Fruit fly (Drosophila melanogaster): ENCODE measurements around the gene CG2926.

Gene CG2926

DNA sequence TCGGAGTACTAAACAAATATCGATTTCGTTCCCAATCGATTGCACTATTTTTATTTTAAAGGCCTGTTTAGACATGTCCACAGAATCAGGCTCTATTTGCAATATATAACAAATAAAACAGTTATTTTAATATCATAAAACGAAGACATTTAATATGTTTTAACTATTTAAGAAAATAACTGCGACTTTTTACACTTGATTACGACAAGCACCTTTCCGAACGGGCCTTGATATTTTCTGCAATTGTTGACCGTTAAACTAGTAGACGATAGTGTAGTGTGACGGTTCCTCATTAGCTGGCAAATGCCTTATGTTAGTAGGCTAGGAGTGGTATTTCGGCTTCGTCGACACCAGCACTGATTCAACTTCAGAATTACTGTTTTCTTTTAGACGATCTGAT lies 19.6 kb downstream of the CG2926 start, which contains the start of the genes CG2931 and Rheb (continued):
- TF ChIP-seq CG7963 (GFP tag; IDR thresholded peaks at IDR 0.05; ENCODE audit: partially characterized antibody) (no peak), yki (optimal IDR thresholded peaks at IDR 0.05) (no peak), CG11695 (GFP tag; IDR thresholded peaks at IDR 0.05) (0 out of 3 replicates have a peak, but pooled peaks have one; percentile 21), CG10543 (GFP tag; optimal IDR thresholded peaks at IDR 0.05) (peak; percentile 49), CG7357 (GFP tag; IDR thresholded peaks at IDR 0.05) (peak; percentile 74), sc (optimal IDR thresholded peaks at IDR 0.05) (no peak), sc (GFP tag; optimal IDR thresholded peaks at IDR 0.05) (no peak), CG14965 (GFP tag; optimal IDR thresholded peaks at IDR 0.05; ENCODE audit: borderline replicate concordance) (no peak), CG2202 (tag; optimal IDR thresholded peaks at IDR 0.05) (no peak), Jarid2 (GFP tag; optimal IDR thresholded peaks at IDR 0.05) (no peak), CG10565 (GFP tag; optimal IDR thresholded peaks at IDR 0.05) (no peak), slou (GFP tag; optimal IDR thresholded peaks at IDR 0.05) (peak; percentile 62), lov (optimal IDR thresholded peaks at IDR 0.05) (no peak), lov (GFP tag; IDR thresholded peaks at IDR 0.05) (peak; percentile 27; the same call in 1 of the 3 replicates), sd (tag; optimal IDR thresholded peaks at IDR 0.05) (no peak), CG6854 (GFP tag; optimal IDR thresholded peaks at IDR 0.05) (no peak), cg (GFP tag; optimal IDR thresholded peaks at IDR 0.05) (peak; percentile 2), CG11398 (GFP tag; optimal IDR thresholded peaks at IDR 0.05) (no peak), CG8388 (GFP tag; optimal IDR thresholded peaks at IDR 0.05) (peak; percentile 56), CG12391 (tag; optimal IDR thresholded peaks at IDR 0.05) (peak; percentile 81), CG9437 (GFP tag; optimal IDR thresholded peaks at IDR 0.05) (peak; percentile 5), luna (GFP tag; optimal IDR thresholded peaks at IDR 0.05) (no peak), onecut (GFP tag; IDR thresholded peaks at IDR 0.05) (peak; percentile 84), Nf-YB (GFP tag; optimal IDR thresholded peaks at IDR 0.05) (peak; percentile 43), Doc3 (GFP tag; IDR thresholded peaks at IDR 0.05; ENCODE audit: partially characterized antibody) (peak; percentile 79), Ets97D (GFP tag; optimal IDR thresholded peaks at IDR 0.05) (peak; percentile 76), CG13894 (tag; optimal IDR thresholded peaks at IDR 0.05) (peak; percentile 63), CG3838 (GFP tag; optimal IDR thresholded peaks at IDR 0.05) (no peak), Neu2 (GFP tag; optimal IDR thresholded peaks at IDR 0.05; ENCODE audit: borderline replicate concordance) (no peak), MESR4 (GFP tag; optimal IDR thresholded peaks at IDR 0.05) (peak; percentile 41), nom (GFP tag; optimal IDR thresholded peaks at IDR 0.05) (no peak), CG17186 (GFP tag; optimal IDR thresholded peaks at IDR 0.05) (peak; percentile 69), CG4328 (GFP tag; optimal IDR thresholded peaks at IDR 0.05) (no peak), CG11456 (GFP tag; IDR thresholded peaks at IDR 0.05) (0 out of 3 replicates have a peak, but pooled peaks have one; percentile 28), CG7786 (GFP tag; optimal IDR thresholded peaks at IDR 0.05) (peak; percentile 19), CG2116 (GFP tag; optimal IDR thresholded peaks at IDR 0.05) (peak; percentile 83), CG9817 (tag; optimal IDR thresholded peaks at IDR 0.05) (peak; percentile 76), Rx (GFP tag; IDR thresholded peaks at IDR 0.05) (peak; percentile 41), pum (GFP tag; optimal IDR thresholded peaks at IDR 0.05) (peak; percentile 53), dmrt99B (tag; optimal IDR thresholded peaks at IDR 0.05) (no peak), ftz-f1 (GFP tag; optimal IDR thresholded peaks at IDR 0.05) (no peak), z (GFP tag; IDR thresholded peaks at IDR 0.05) (no peak), Scr (GFP tag; IDR thresholded peaks at IDR 0.05; ENCODE audit: partially characterized antibody) (peak; percentile 85), Opbp (GFP tag; IDR thresholded peaks at IDR 0.05; ENCODE audit: partially characterized antibody) (peak; percentile 44; the same call in 1 of the 3 replicates), sim (GFP tag; IDR thresholded peaks at IDR 0.05) (no peak), CG17328 (GFP tag; IDR thresholded peaks at IDR 0.05) (peak; percentile 49), CG8478 (optimal IDR thresholded peaks at IDR 0.05) (no peak), Usf (GFP tag; optimal IDR thresholded peaks at IDR 0.05) (no peak), oc (tag; optimal IDR thresholded peaks at IDR 0.05) (no peak), btn (GFP tag; optimal IDR thresholded peaks at IDR 0.05) (no peak), Max (GFP tag; optimal IDR thresholded peaks at IDR 0.05) (peak; percentile 66)
